Fruit fly (Drosophila melanogaster) whole organism, larva: ENCODE measurements around the gene CG42780.

Source experiments
- noc ChIP-seq: fragments of 200-800 bp; sonication (Bioruptor generic); optimal IDR thresholded peaks from 3 replicates; lab custom pipeline; 2019; ENCODE audit warnings: missing biosample characterization, mild to moderate bottlenecking, missing genetic modification characterization, moderate library complexity

CG42780 gene

DNA sequence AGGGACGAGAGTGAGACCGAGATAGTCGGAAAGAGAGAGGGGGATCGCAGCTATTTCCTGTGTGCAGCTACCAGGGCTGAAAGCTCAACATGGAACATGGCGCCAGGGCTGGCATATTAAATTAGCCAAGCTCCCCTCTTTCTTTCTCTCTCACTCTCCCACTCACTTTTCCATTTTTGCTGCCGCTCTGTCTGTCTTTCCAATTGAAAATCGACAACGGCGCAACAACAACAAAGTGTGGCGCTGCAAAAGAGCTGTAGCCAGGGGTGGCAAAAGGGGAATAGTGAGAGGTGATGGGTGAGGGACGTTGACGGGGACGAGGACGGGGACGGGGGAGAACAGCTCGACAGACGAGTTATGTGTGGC lies 31.7 kb downstream of the CG42780 start:
- peak; percentile 50 for TF ChIP-seq noc (tag; lab: Kevin White, UChicago)

DNA sequence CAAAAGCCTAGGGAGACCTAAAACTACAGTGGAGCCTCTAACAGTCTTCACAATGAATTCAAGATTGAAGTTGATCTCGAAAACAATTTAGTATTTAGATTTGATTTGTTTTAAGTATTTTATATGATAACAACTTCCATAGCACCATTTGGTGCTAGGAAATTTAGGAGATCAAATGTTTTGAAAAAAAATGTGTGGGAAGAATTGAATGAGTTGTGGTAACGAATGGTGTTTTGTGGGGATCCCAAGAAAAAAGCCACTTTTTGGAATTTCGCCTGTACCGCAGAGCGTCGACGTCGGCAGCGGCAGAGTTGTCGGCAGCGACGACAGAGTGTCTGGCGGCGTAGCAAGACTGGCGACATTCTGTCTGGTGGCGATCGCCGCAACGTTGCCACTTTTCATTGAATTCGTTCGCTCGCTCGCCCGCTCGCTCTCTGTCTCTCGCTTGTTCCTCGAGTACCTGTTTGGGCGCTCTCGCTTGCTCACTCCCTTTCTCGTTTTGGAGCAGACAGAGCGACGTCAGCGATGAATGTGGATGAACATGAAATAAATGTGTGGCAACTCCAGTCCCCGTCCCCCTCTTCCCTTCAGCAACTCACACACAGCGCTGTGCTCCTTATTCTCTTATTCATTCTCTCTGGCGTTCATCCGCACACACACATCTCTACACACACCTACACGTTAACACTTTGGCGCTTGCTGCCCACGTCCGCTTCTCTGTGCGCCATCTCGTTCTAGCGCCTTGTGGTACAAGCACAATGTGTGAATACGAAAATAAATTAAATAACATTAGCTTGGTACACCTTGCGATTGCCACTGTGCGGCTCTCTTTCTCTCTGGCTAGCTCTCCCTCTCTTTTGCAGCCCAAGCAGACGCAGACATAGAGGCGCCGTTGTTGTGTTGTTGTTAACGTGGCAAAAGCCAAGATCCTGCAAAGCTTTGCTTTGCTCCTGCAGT lies 32.3 kb downstream of the CG42780 start:
- TF ChIP-seq noc (tag; lab: Kevin White, UChicago), result peak; percentile 43

DNA sequence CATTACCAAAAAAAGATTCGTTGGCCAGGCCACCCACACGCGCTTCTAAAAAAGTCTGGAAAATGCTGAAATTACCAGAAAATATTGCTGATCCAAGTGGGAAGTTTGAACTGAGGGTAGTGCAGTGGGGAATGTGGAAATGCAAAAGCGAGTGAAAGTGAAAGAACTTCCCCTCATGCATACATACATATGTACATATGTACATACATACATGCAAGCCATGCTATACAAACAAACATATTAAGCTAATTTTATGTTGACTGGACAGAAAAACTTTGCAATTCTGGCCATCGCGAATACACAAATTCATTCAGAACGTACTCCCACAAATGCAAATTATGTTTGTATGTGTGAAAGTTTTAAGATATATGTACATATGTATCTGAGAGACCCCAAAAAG lies 33.7 kb downstream of the CG42780 start:
- no peak for TF ChIP-seq noc (tag; lab: Kevin White, UChicago)

DNA sequence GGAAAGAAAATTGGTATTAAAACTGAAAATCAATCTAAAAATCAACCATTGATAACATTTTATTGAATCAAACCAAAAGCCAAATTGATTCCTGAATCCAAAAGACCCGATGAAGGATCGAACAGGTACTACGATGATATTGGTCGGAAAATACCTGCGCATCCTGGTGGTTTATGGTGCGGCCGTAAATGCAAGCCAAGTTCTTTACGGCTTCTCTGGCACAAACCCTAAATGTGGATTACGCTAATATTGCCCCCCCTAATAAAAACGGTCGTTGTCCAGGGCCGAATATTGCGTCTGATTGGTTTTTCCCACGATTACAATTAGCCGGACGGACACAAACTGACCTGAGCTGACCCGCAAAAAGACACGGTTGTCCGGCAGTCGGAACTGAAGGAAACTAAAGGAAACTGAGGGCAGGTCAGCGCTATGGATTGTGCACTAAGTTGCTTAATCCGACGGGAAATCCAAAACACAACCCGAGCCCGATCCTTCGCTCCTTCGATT lies 35.2 kb downstream of the CG42780 start:
- no peak for TF ChIP-seq noc (tag; lab: Kevin White, UChicago)

DNA sequence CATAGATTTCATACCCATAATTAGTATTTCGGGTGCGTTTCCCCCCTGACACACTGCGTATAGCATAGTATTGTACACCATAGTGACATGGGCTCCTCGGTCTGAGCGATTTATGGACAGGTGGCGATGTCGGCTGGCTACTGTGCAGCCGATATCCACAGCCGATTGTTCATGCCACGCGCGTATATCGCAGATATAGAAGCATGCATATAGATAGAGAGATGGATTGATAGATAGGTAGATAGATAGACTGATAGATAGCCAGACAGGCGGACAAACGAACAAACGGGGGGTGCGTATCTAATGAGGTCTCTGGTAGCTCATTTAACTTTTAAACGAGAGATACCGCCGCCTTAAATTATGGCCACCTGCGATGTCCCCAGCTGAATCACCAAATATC lies 36.0 kb downstream of the CG42780 start:
- TF ChIP-seq noc (tag; lab: Kevin White, UChicago), result no peak

DNA sequence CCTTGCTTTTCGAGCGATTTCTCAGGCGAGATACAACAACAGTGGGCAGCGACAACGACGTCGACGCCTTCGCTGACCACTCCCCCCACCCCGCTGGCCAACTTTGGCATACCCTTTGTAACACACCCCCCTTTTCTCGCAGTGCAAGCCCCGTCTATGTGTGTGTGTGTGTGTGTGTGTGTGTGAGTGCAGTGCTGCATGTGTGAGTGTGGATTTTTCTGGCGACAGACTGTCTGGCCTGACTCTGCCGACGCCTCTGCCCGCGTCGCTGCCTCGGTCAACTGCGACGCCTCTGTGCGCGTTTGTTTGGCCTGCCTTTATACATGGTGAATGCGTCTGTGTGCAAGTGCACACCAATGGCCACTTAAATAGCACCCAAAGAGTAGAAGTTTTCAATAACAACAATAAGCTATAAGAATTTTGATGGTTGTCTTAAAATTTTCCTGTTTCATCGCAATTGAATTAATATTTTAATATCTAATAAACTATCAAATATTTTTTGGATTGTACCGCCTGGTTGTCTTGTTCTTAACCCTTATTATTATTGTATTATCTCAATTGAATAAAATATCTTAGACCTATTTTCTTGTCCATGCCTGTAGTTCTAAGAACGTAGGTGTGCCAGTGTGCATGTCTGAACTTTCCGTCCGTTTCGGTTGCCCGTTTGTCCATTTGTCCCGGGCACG lies 38.0 kb downstream of the CG42780 start:
- TF ChIP-seq noc (tag; lab: Kevin White, UChicago), result peak; percentile 22

DNA sequence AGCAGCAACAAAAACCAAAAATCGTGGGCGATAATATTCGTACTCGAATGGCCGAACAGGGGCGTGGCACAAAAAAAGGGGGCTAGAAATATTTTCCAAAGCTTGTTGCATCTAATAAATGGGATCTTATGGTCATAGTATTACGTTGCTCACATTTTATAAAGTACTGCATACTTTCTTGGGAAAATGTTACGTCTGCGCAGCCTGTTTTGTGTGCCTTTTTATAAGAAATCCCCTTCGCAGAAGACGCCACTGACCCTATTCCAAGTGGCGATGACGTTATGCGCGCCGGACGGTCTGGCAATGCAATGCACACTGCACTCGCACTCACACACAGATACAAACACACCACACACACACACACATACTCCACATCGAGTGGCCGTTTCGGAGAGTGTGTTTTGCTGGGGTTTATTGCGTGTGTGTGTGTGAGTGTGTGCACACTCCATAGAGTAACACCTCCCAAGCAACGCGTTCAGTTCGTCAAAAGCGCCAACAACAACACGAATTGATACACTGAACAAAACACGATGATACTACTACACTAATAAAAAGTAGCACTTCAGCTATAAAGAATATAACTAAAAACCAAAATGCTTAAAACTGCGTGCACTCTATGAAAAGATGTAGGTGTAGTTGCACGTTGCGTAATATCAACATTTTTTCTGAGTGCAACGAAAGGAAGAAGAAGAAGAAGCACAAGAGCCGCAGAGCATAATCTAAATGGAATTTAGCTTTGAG lies 38.7 kb downstream of the CG42780 start:
- no peak for TF ChIP-seq noc (tag; lab: Kevin White, UChicago)

DNA sequence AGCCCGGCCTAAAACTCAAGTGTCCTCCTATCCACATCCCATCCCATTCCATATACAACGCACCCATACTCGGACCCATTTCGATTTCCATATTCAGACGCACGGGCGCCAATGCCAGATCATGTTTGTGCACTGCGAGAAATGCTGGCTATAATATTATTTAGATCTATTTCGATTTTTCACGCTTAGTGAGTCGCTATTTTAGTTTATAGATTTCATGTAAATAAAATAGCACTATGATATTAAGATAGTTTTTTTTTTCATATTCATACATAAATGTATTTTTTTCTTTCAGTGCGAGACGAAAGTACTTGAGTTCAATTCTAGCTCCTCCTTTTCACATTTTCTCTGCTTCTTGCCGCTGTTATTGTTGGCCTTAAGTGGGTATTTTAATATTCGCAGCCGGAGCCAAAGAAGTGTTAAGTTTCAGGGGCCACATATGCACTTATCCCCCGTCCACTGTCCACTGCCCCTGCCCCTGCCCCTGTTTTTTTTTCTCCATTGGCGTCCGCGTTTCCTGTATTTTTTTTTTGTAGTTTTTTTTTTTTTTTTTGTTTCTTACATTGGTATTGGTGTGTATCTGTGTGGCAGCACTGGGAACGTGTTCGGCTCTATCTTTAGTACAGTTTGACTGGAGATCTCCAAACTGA lies 40.0 kb downstream of the CG42780 start:
- no peak for TF ChIP-seq noc (tag; lab: Kevin White, UChicago)

DNA sequence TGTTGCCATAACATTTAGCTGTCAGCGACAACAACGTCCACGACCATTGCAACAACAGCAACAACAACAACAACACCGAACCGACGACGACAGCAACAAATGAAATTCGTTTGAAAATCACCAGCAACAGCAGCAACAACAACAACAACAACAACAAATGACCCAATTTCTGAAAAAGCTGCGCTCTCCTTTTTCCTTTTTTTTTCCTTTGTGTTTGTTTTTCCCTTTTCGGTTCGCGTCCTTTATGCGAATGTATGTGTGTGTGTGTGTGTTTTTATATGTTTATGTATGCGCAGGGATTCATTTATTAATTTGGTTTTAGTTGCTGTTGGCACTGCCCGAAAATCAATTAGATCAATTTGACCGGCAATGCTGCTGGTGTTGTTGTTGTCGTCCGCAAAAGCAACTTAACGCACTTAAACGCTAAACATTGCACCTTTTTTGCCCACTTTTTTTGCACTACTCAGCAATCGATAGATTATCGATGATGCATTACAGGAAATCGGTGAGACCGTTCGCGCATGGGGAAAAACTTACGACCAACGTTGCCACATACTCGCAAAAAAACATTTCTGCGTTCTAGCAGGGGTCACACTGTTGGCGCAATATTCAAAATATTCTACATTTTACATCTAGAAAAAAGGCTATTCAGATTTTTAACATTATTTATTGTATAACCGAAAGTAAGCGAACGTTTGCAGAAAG lies 41.0 kb downstream of the CG42780 start, which contains the start of gene unc-119:
unc-119 (minus strand) TSS at position 488 of the 705 bp plus-strand sequence.
- TF ChIP-seq noc (tag; lab: Kevin White, UChicago), result no peak

DNA sequence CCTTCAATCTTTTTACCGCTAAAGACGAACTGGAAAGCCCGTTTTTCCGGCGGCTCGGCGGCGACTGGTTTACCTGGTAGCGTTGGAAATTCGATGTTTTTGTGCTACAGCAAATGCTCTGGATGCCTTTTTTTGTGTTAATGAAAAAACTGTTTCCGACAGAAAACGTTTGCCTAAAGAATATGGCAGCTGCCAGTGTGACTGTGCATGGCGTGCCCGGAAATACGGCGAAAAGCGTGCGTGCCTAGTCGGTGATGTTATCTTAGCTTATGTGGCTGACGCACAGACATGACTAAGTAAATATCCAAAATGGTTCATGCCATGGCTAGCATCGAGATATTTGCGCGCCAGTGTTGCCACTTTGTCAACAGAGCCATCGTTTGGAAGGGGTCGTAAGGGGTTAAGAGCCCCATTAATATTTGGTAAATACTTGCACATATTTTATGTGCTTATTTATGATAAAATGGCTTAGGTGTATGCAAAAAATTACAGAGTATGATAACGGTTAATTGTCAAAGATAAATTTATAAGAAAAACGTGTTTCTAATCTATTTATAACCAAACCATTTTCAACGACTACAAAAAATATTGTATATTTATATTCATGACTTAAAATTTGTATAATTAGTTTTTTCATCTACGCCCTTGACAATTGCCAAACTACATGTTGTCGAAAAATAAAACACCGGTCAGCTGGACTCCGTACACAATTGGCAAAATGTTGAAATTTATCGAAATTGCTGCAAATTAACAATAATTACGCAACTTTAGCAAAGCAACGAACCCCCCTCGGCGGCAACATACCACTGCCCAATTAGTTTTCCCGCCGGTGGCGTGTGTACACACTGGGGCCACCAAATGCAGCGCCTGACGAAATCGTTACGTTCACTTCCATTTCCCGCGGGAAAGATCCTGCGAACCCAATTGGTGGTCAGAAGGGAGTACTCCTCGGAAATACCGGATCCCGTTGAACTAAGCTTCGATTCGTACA lies 45.7 kb downstream of the CG42780 start, which contains the start of gene CG2059:
CG2059 (plus strand) TSS at position 364 of the 991 bp plus-strand sequence.
- no peak for TF ChIP-seq noc (tag; lab: Kevin White, UChicago)

DNA sequence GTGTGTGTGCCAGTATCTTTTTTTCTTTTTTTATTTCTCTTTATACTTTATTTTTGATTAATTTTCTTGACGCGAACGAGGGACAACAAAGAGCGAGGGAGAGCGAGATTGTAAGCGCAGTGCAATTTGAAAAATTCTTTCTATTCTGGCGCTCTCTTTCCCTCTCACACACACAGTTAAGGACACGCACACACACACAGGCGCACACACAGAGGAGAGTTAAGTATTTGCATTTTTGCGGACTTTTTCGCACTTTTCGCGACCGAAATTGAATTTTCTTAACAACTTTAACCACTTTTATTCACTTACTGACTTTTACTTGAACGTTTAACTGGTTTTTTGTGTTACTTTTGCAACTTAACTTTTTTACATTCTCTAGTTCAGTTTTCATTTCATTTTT lies 46.6 kb downstream of the CG42780 start:
- TF ChIP-seq noc (tag; lab: Kevin White, UChicago), result no peak

DNA sequence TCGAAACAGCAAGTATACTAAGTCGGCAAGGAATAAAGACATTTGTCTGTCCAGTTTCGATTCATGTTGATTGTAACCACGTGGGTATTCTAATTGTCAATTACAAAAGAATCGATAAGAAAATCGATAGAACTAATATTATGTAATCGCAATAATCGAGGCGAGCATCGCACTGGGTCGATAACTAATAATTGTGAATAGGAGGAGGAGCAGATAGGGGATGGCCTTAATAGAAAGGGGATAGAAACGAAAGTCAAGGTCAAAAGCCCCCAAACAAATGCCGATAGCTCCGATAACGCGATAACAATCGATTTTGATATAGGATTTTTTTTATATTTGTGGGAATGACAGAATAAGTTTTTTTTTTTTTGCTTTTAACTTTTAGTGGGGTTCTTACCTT lies 47.0 kb downstream of the CG42780 start:
- no peak for TF ChIP-seq noc (tag; lab: Kevin White, UChicago)
